Fruit fly (Drosophila melanogaster) whole organism, embryonic: ENCODE results near the gene CG44000.

ENCODE experiments used
- B-H2 ChIP-seq: fragments of 200-800 bp; sonication (Bioruptor generic); optimal IDR thresholded peaks from 2 replicates; lab custom pipeline; 2018; ENCODE audit warnings: missing biosample characterization, mild to moderate bottlenecking, missing genetic modification characterization
- Bteb2 ChIP-seq: fragments of 200-800 bp; sonication (Bioruptor generic); optimal IDR thresholded peaks from 2 replicates; lab custom pipeline; 2016; ENCODE audit warnings: missing biosample characterization, missing genetic modification characterization
- CG10431 ChIP-seq: fragments of 200-800 bp; sonication (Bioruptor generic); optimal IDR thresholded peaks from 3 replicates; lab custom pipeline; 2018; ENCODE audit warnings: missing biosample characterization, mild to moderate bottlenecking, missing genetic modification characterization
- CG11504 ChIP-seq: fragments of 200-800 bp; sonication (Bioruptor generic); optimal IDR thresholded peaks from 3 replicates; lab custom pipeline; 2019; ENCODE audit warnings: missing biosample characterization, mild to moderate bottlenecking, missing genetic modification characterization, moderate library complexity
- CG12942 ChIP-seq: fragments of 200-800 bp; sonication (Bioruptor generic); optimal IDR thresholded peaks from 3 replicates; lab custom pipeline; 2016; ENCODE audit warnings: missing biosample characterization, missing genetic modification characterization
- CG13287 ChIP-seq: fragments of 200-800 bp; sonication (Bioruptor generic); IDR thresholded peaks from 2 replicates; pipeline ENCODE4 v1.3.6; 2022; ENCODE audit warnings: missing biosample characterization, missing genetic modification characterization; ENCODE audit not compliant: partially characterized antibody
- CG14014 ChIP-seq: fragments of 200-800 bp; sonication (Bioruptor generic); IDR thresholded peaks from 2 replicates; pipeline ENCODE4 v1.3.6; 2022; ENCODE audit warnings: missing biosample characterization, missing genetic modification characterization
- CG15696 ChIP-seq: fragments of 200-800 bp; sonication (Bioruptor generic); optimal IDR thresholded peaks from 2 replicates; lab custom pipeline; 2019; ENCODE audit warnings: missing biosample characterization, mild to moderate bottlenecking, missing genetic modification characterization, moderate library complexity
- CG17186 ChIP-seq: fragments of 200-800 bp; sonication (Bioruptor generic); optimal IDR thresholded peaks from 3 replicates; lab custom pipeline; 2017; ENCODE audit warnings: missing biosample characterization, missing genetic modification reagents, missing genetic modification characterization
- CG18599 ChIP-seq: fragments of 200-800 bp; sonication (Bioruptor generic); optimal IDR thresholded peaks from 3 replicates; lab custom pipeline; 2017; ENCODE audit warnings: missing biosample characterization, missing genetic modification characterization, mild to moderate bottlenecking, moderate library complexity, missing genetic modification reagents
- CG18619 ChIP-seq: fragments of 200-800 bp; sonication (Bioruptor generic); optimal IDR thresholded peaks from 3 replicates; lab custom pipeline; 2017; ENCODE audit warnings: missing biosample characterization, mild to moderate bottlenecking, missing genetic modification characterization
- CG2116 ChIP-seq: fragments of 200-800 bp; sonication (Bioruptor generic); optimal IDR thresholded peaks from 3 replicates; lab custom pipeline; 2018; ENCODE audit warnings: missing biosample characterization, mild to moderate bottlenecking, missing genetic modification characterization
- CG30020 ChIP-seq: fragments of 200-800 bp; optimal IDR thresholded peaks from 2 replicates; lab custom pipeline; 2019; ENCODE audit warnings: missing biosample characterization, mild to moderate bottlenecking, missing genetic modification characterization, moderate library complexity
- CG34224 ChIP-seq: fragments of 200-800 bp; sonication (Bioruptor generic); IDR thresholded peaks from 3 replicates; pipeline ENCODE4 v1.3.6; 2022; ENCODE audit warnings: missing biosample characterization, missing genetic modification characterization; ENCODE audit not compliant: partially characterized antibody
- CG43689 ChIP-seq: fragments of 200-800 bp; sonication (Bioruptor generic); IDR thresholded peaks from 2 replicates; pipeline ENCODE4 v1.3.6; 2022; ENCODE audit warnings: missing biosample characterization, missing genetic modification characterization
- CG7963 ChIP-seq: fragments of 200-800 bp; sonication (Bioruptor generic); IDR thresholded peaks from 3 replicates; pipeline ENCODE4 v1.3.6; 2022; ENCODE audit warnings: missing biosample characterization, missing genetic modification characterization; ENCODE audit not compliant: partially characterized antibody
- CG8281 ChIP-seq: fragments of 200-800 bp; sonication (Bioruptor generic); optimal IDR thresholded peaks from 2 replicates; lab custom pipeline; 2018; ENCODE audit warnings: missing biosample characterization, mild to moderate bottlenecking, missing genetic modification characterization, moderate library complexity
- CG8290 ChIP-seq, 3 experiments: fragments of 200-800 bp; sonication (Bioruptor generic); optimal IDR thresholded peaks; 2 replicates each; lab custom pipeline; 2016 to 2019; ENCODE audit warnings: missing biosample characterization in 3 of 3, missing genetic modification characterization in 3 of 3, mild to moderate bottlenecking in 2 of 3, moderate library complexity in 1 of 3
- CG8478 ChIP-seq: fragments of >200 bp; optimal IDR thresholded peaks from 2 replicates; lab custom pipeline; 2018
- CG9215 ChIP-seq: fragments of 200-800 bp; sonication (Bioruptor generic); IDR thresholded peaks from 2 replicates; pipeline ENCODE4 v1.3.6; 2022; ENCODE audit warnings: missing biosample characterization, missing genetic modification characterization
- ERR ChIP-seq: fragments of 200-800 bp; sonication (Bioruptor generic); optimal IDR thresholded peaks from 2 replicates; lab custom pipeline; 2016; ENCODE audit warnings: missing biosample characterization, missing genetic modification characterization
- Gsc ChIP-seq: fragments of 200-800 bp; sonication (Bioruptor generic); IDR thresholded peaks from 2 replicates; pipeline ENCODE4 v1.3.6; 2022; ENCODE audit warnings: missing biosample characterization, missing genetic modification characterization
- HLH3B ChIP-seq: fragments of 200-800 bp; sonication (Bioruptor generic); IDR thresholded peaks from 2 replicates; pipeline ENCODE4 v1.3.6; 2022; ENCODE audit warnings: missing biosample characterization, missing genetic modification characterization
- Hr51 ChIP-seq, 2 experiments: fragments of 200-800 bp; sonication (Bioruptor generic); optimal IDR thresholded peaks; 2 replicates in 1 of 2; 3 replicates in 1 of 2; lab custom pipeline; 2016 to 2018; ENCODE audit warnings: missing biosample characterization in 2 of 2, missing genetic modification characterization in 2 of 2, mild to moderate bottlenecking in 1 of 2, moderate library complexity in 1 of 2
- Lpt ChIP-seq: fragments of >200 bp; optimal IDR thresholded peaks from 2 replicates; lab custom pipeline; 2018; ENCODE audit warnings: missing biosample characterization, missing genetic modification characterization
- MESR4 ChIP-seq: fragments of 200-800 bp; sonication (Bioruptor generic); optimal IDR thresholded peaks from 2 replicates; lab custom pipeline; 2018; ENCODE audit warnings: missing biosample characterization, mild to moderate bottlenecking, missing genetic modification characterization, moderate library complexity
- Mad ChIP-seq: fragments of 200-800 bp; sonication (Bioruptor generic); optimal IDR thresholded peaks from 2 replicates; lab custom pipeline; 2016; ENCODE audit warnings: missing biosample characterization, missing genetic modification characterization
- Nf-YC ChIP-seq: fragments of 200-800 bp; optimal IDR thresholded peaks from 3 replicates; lab custom pipeline; 2019; ENCODE audit warnings: missing biosample characterization, mild to moderate bottlenecking, missing genetic modification characterization, moderate library complexity
- Ravus ChIP-seq: fragments of 200-800 bp; sonication (Bioruptor generic); IDR thresholded peaks from 2 replicates; pipeline ENCODE4 v1.3.6; 2022; ENCODE audit warnings: missing biosample characterization, missing genetic modification characterization
- Rfx ChIP-seq: fragments of 200-800 bp; sonication (Bioruptor generic); IDR thresholded peaks from 2 replicates; pipeline ENCODE4 v1.3.6; 2022; ENCODE audit warnings: missing biosample characterization, missing genetic modification characterization
- abd-A ChIP-seq: fragments of 200-800 bp; sonication (Bioruptor generic); optimal IDR thresholded peaks from 3 replicates; lab custom pipeline; 2019; ENCODE audit warnings: missing biosample characterization, mild to moderate bottlenecking, missing genetic modification characterization, moderate library complexity
- ap ChIP-seq: fragments of 200-800 bp; sonication (Bioruptor generic); IDR thresholded peaks from 2 replicates; pipeline ENCODE4 v1.3.6; 2022; ENCODE audit warnings: missing biosample characterization, missing genetic modification characterization
- crp ChIP-seq, 2 experiments: fragments of 200-800 bp; sonication (Bioruptor generic); optimal IDR thresholded peaks; 2 replicates in 1 of 2; 3 replicates in 1 of 2; lab custom pipeline; 2017; ENCODE audit warnings: missing biosample characterization in 2 of 2, missing genetic modification characterization in 2 of 2, mild to moderate bottlenecking in 1 of 2, moderate library complexity in 1 of 2
- cwo ChIP-seq: fragments of 200-800 bp; sonication (Bioruptor generic); optimal IDR thresholded peaks from 3 replicates; lab custom pipeline; 2017; ENCODE audit warnings: missing biosample characterization, missing genetic modification characterization, mild to moderate bottlenecking, moderate library complexity, missing genetic modification reagents
- disco-r ChIP-seq: fragments of 200-800 bp; sonication (Bioruptor generic); optimal IDR thresholded peaks from 2 replicates; lab custom pipeline; 2016; ENCODE audit warnings: missing biosample characterization, missing genetic modification characterization
- dpn ChIP-seq, 2 experiments: fragments of 200-800 bp; sonication (Bioruptor generic); optimal IDR thresholded peaks; 3 replicates each; lab custom pipeline; 2016; ENCODE audit warnings: missing biosample characterization in 2 of 2, missing genetic modification characterization in 2 of 2
- grau ChIP-seq: fragments of 200-800 bp; optimal IDR thresholded peaks from 3 replicates; lab custom pipeline; 2019; ENCODE audit warnings: missing biosample characterization, mild to moderate bottlenecking, missing genetic modification characterization, moderate library complexity
- insv ChIP-seq, 2 experiments: fragments of 200-800 bp; sonication (Bioruptor generic); optimal IDR thresholded peaks; 3 replicates each; lab custom pipeline; 2016 to 2018; ENCODE audit warnings: missing biosample characterization in 2 of 2, missing genetic modification characterization in 2 of 2
- lab ChIP-seq: fragments of 200-800 bp; sonication (Bioruptor generic); optimal IDR thresholded peaks from 3 replicates; lab custom pipeline; 2017; ENCODE audit warnings: missing biosample characterization, missing genetic modification characterization, mild to moderate bottlenecking, moderate library complexity, missing genetic modification reagents
- luna ChIP-seq: fragments of 200-800 bp; sonication (Bioruptor generic); optimal IDR thresholded peaks from 2 replicates; lab custom pipeline; 2016; ENCODE audit warnings: missing biosample characterization, missing genetic modification characterization
- maf-S ChIP-seq: fragments of 200-800 bp; sonication (Bioruptor generic); optimal IDR thresholded peaks from 2 replicates; lab custom pipeline; 2016; ENCODE audit warnings: missing biosample characterization, missing genetic modification characterization
- nom ChIP-seq: fragments of 200-800 bp; sonication (Bioruptor generic); optimal IDR thresholded peaks from 2 replicates; lab custom pipeline; 2017; ENCODE audit warnings: missing biosample characterization, missing genetic modification characterization, mild to moderate bottlenecking, moderate library complexity, missing genetic modification reagents
- oc ChIP-seq: fragments of 200-800 bp; sonication (Bioruptor generic); optimal IDR thresholded peaks from 2 replicates; lab custom pipeline; 2018; ENCODE audit warnings: missing biosample characterization, mild to moderate bottlenecking, missing genetic modification characterization, moderate library complexity
- org-1 ChIP-seq: fragments of 200-800 bp; sonication (Bioruptor generic); optimal IDR thresholded peaks from 2 replicates; lab custom pipeline; 2017; ENCODE audit warnings: missing biosample characterization, missing genetic modification characterization
- otp ChIP-seq: fragments of 200-800 bp; sonication (Bioruptor generic); IDR thresholded peaks from 3 replicates; pipeline ENCODE4, ENCODE4 v1.3.6; 2022; ENCODE audit warnings: missing biosample characterization, missing genetic modification characterization
- pita ChIP-seq: fragments of 200-800 bp; sonication (Bioruptor generic); optimal IDR thresholded peaks from 2 replicates; lab custom pipeline; 2017; ENCODE audit warnings: missing biosample characterization, mild to moderate bottlenecking, missing genetic modification characterization
- run ChIP-seq: fragments of 200-800 bp; sonication (Bioruptor generic); optimal IDR thresholded peaks from 3 replicates; lab custom pipeline; 2018; ENCODE audit warnings: missing biosample characterization, mild to moderate bottlenecking, missing genetic modification characterization
- sob ChIP-seq: fragments of 200-800 bp; sonication (Bioruptor generic); IDR thresholded peaks from 2 replicates; pipeline ENCODE4 v1.3.6; 2022; ENCODE audit warnings: missing biosample characterization, missing genetic modification characterization
- sr ChIP-seq: fragments of 200-800 bp; sonication (Bioruptor generic); IDR thresholded peaks from 3 replicates; pipeline ENCODE4 v1.3.6; 2022; ENCODE audit warnings: missing biosample characterization, missing genetic modification characterization
- zen ChIP-seq: fragments of 200-800 bp; sonication (Bioruptor generic); optimal IDR thresholded peaks from 3 replicates; lab custom pipeline; 2018; ENCODE audit warnings: missing biosample characterization, mild to moderate bottlenecking, missing genetic modification characterization, moderate library complexity

Gene CG44000

dm6 chr2L:5054953-5055352 is 11.9 kb downstream of the CG44000 start, which contains the start of the genes CG14036 and His3.3A (continued):
- TF ChIP-seq MESR4 (GFP tag; lab: Kevin White, UChicago) (peak; percentile 89), CG15696 (peak; percentile 21), CG7963 (GFP tag; lab: Robert Waterston, UW) (0 out of 3 replicates have a peak, but pooled peaks have one; percentile 20), ap (GFP tag; lab: Robert Waterston, UW) (no peak), CG9215 (GFP tag; lab: Robert Waterston, UW) (no peak), Bteb2 (GFP tag; lab: Kevin White, UChicago) (no peak), otp (GFP tag; lab: Robert Waterston, UW) (no peak), CG18619 (no peak), sr (GFP tag; lab: Robert Waterston, UW) (no peak), maf-S (GFP tag; lab: Kevin White, UChicago) (no peak), CG2116 (GFP tag; lab: Kevin White, UChicago) (peak; percentile 90), nom (GFP tag; lab: Kevin White, UChicago) (peak; percentile 29), CG8281 (tag; lab: Kevin White, UChicago) (no peak), B-H2 (GFP tag; lab: Kevin White, UChicago) (peak; percentile 30), run (tag; lab: Kevin White, UChicago) (no peak), Hr51 (GFP tag; optimal IDR thresholded peaks at IDR 0.05; lab: Kevin White, UChicago) (peak in 1 of 2 experiments; percentile 22), Mad (no peak), Nf-YC (tag; lab: Kevin White, UChicago) (peak; percentile 37), CG8290 (GFP tag; optimal IDR thresholded peaks at IDR 0.05; lab: Kevin White, UChicago) (no peak), CG8290 (tag; optimal IDR thresholded peaks at IDR 0.05; lab: Kevin White, UChicago) (peak in 1 of 2 experiments; percentile 75), HLH3B (GFP tag; lab: Robert Waterston, UW) (no peak), Rfx (GFP tag; lab: Robert Waterston, UW) (peak; percentile 42), org-1 (GFP tag; lab: Kevin White, UChicago) (no peak), Ravus (GFP tag; lab: Robert Waterston, UW) (no peak), abd-A (no peak), sob (0 out of 2 replicates have a peak, but pooled peaks have one; percentile 22), CG8478 (lab: Kevin White, UChicago) (no peak), CG43689 (GFP tag; lab: Robert Waterston, UW) (no peak), CG30020 (tag; lab: Kevin White, UChicago) (peak; percentile 92), CG13287 (GFP tag; lab: Robert Waterston, UW) (peak; percentile 81), CG14014 (GFP tag; lab: Robert Waterston, UW) (no peak), insv (GFP tag; optimal IDR thresholded peaks at IDR 0.05; lab: Kevin White, UChicago) (peak in 1 of 2 experiments; percentile 14), ERR (GFP tag; lab: Kevin White, UChicago) (no peak), crp (GFP tag; optimal IDR thresholded peaks at IDR 0.05; lab: Kevin White, UChicago) (peak in 1 of 2 experiments; percentile 77), lab (GFP tag; lab: Kevin White, UChicago) (peak; percentile 35), luna (GFP tag; lab: Kevin White, UChicago) (no peak), Lpt (GFP tag; lab: Kevin White, UChicago) (no peak), CG10431 (peak; percentile 42), CG34224 (GFP tag; lab: Robert Waterston, UW) (peak; percentile 80), cwo (GFP tag; lab: Kevin White, UChicago) (no peak), pita (GFP tag; lab: Kevin White, UChicago) (no peak), CG12942 (GFP tag; lab: Kevin White, UChicago) (no peak), dpn (GFP tag; optimal IDR thresholded peaks at IDR 0.05; lab: Kevin White, UChicago) (no peak), zen (peak; percentile 25), disco-r (no peak), CG17186 (peak; percentile 56), grau (tag; lab: Kevin White, UChicago) (peak; percentile 15), Gsc (GFP tag; lab: Robert Waterston, UW) (no peak), oc (tag; lab: Kevin White, UChicago) (no peak), CG11504 (tag; lab: Kevin White, UChicago) (peak; percentile 18), CG18599 (GFP tag; lab: Kevin White, UChicago) (no peak)
